Fruit fly (Drosophila melanogaster): ENCODE measurements around the gene slmo.

DNA sequence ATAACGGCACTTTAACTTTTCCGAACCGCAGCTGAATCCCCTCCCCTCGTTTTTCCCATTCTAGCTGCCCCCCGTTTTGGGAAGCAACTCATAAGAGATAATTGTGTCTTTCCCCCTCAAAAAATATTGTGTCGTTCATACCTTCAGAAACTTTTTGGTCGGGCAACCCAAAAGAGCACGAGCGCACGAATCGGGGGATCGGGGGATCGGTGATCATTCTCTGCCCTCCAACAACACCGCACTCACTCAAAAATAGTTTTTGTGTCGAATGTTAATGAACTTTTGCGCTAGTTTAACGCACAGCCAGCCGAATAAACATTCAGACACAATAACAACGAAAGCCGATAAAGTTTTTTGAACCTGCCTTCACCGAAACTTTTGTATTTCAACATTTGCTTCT is 41.9 kb upstream of the slmo start:
- no peak for TF ChIP-seq Hr96 (GFP tag; optimal IDR thresholded peaks at IDR 0.05)
- TF ChIP-seq ovo (GFP tag; optimal IDR thresholded peaks at IDR 0.05) = no peak
- TF ChIP-seq Crg-1 (GFP tag; optimal IDR thresholded peaks at IDR 0.05) = no peak
- TF ChIP-seq CG7045 (GFP tag; optimal IDR thresholded peaks at IDR 0.05) = no peak
- no peak for TF ChIP-seq CG1620 (GFP tag; optimal IDR thresholded peaks at IDR 0.05)
- TF ChIP-seq CG5204 (GFP tag; optimal IDR thresholded peaks at IDR 0.05) = no peak

All from whole organism, adult.